Fruit fly (Drosophila melanogaster) whole organism, prepupa: ENCODE measurements around the gene pic.

Source experiments
- Blimp-1 ChIP-seq: fragments of 200-800 bp; sonication (Bioruptor generic); optimal IDR thresholded peaks from 3 replicates; lab custom pipeline; 2017; ENCODE audit warnings: missing biosample characterization, missing genetic modification characterization, mild to moderate bottlenecking, moderate library complexity, missing genetic modification reagents
- CG10631 ChIP-seq: fragments of 200-800 bp; sonication (Bioruptor generic); optimal IDR thresholded peaks from 2 replicates; lab custom pipeline; 2016; ENCODE audit warnings: missing biosample characterization, missing genetic modification characterization
- CG32006 ChIP-seq: fragments of 200-800 bp; sonication (Bioruptor generic); optimal IDR thresholded peaks from 3 replicates; lab custom pipeline; 2017; ENCODE audit warnings: missing biosample characterization, mild to moderate bottlenecking, missing genetic modification characterization
- Eip75B ChIP-seq: fragments of 200-800 bp; sonication (Bioruptor generic); optimal IDR thresholded peaks from 3 replicates; lab custom pipeline; 2016; ENCODE audit warnings: missing biosample characterization, missing genetic modification characterization
- Lpt ChIP-seq: fragments of 200-800 bp; sonication (Bioruptor generic); optimal IDR thresholded peaks from 3 replicates; lab custom pipeline; 2016; ENCODE audit warnings: missing biosample characterization, missing genetic modification characterization
- Smox ChIP-seq: fragments of 200-800 bp; sonication (Bioruptor generic); optimal IDR thresholded peaks from 3 replicates; lab custom pipeline; 2016; ENCODE audit warnings: missing biosample characterization, missing genetic modification characterization
- Sox14 ChIP-seq: fragments of 200-800 bp; sonication (Bioruptor generic); optimal IDR thresholded peaks from 3 replicates; lab custom pipeline; 2016; ENCODE audit warnings: missing biosample characterization, missing genetic modification characterization
- dsx ChIP-seq: fragments of 200-800 bp; optimal IDR thresholded peaks from 3 replicates; lab custom pipeline; 2019; ENCODE audit warnings: missing biosample characterization, mild to moderate bottlenecking, missing genetic modification characterization, moderate library complexity; ENCODE audit not compliant: poor library complexity, severe bottlenecking
- fd85E ChIP-seq: fragments of 200-800 bp; sonication (Bioruptor generic); optimal IDR thresholded peaks from 3 replicates; lab custom pipeline; 2016; ENCODE audit warnings: missing biosample characterization, missing genetic modification characterization
- salr ChIP-seq, 2 experiments: fragments of 200-800 bp; sonication (Bioruptor generic); optimal IDR thresholded peaks; 3 replicates each; lab custom pipeline; 2016 to 2018; ENCODE audit warnings: missing biosample characterization in 2 of 2, missing genetic modification characterization in 2 of 2, mild to moderate bottlenecking in 1 of 2
- ss ChIP-seq, 2 experiments: fragments of 200-800 bp; sonication (Bioruptor generic); optimal IDR thresholded peaks; 2 replicates in 1 of 2; 3 replicates in 1 of 2; lab custom pipeline; 2017 to 2018; ENCODE audit warnings: mild to moderate bottlenecking in 2 of 2, missing biosample characterization in 2 of 2, missing genetic modification characterization in 2 of 2, moderate library complexity in 1 of 2
- svp ChIP-seq: fragments of 200-800 bp; sonication (Bioruptor generic); peaks from one replicate; lab custom pipeline; 2016; ENCODE audit warnings: missing biosample characterization, missing genetic modification characterization

DNA sequence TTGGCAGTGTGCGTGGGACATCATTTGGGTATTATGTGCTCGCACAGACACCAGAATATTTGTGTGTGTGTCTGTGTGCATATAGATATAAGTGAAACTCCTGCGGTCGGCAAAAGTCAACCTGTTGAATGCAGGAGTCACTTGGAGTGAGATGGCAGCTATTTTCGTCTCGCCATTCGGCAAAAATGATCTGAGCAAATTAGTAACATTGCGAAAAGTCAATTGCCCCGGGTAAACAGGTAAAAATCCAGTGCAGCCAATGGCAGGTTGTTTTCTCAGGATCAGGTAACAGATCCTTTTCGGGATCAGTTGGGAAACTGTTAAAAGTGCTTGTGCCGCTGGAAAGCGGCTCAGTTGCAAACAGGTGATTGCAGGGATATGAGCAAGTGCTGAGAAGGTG is 20.0 kb downstream of the pic start:
- TF ChIP-seq dsx (no peak), ss (GFP tag; optimal IDR thresholded peaks at IDR 0.05; lab: Kevin White, UChicago) (no peak), Blimp-1 (GFP tag; lab: Kevin White, UChicago) (no peak), Smox (GFP tag; lab: Kevin White, UChicago) (no peak), salr (GFP tag; optimal IDR thresholded peaks at IDR 0.05; lab: Kevin White, UChicago) (no peak), fd85E (GFP tag; lab: Kevin White, UChicago) (no peak), CG32006 (GFP tag; lab: Kevin White, UChicago) (no peak), svp (GFP tag; lab: Kevin White, UChicago) (no peak), CG10631 (GFP tag; lab: Kevin White, UChicago) (no peak), Eip75B (GFP tag; lab: Kevin White, UChicago) (no peak), Lpt (no peak), Sox14 (GFP tag; lab: Kevin White, UChicago) (no peak)
